Worm (Caenorhabditis elegans) whole organism, L4 larva: ENCODE measurements around the gene moc-6.
"Not testable (repeated sequence)": the region's sequence is repeated elsewhere in the genome, so short reads cannot be mapped to it uniquely, and the experiment has no call there.

Experiments used
- D1046.2 ChIP-seq: fragments of 200-800 bp; sonication (Bioruptor generic); IDR thresholded peaks from 2 replicates; pipeline ENCODE4 v1.3.6; 2022; ENCODE audit warnings: missing genetic modification characterization, missing compliant biosample characterization
- F49E8.2 ChIP-seq: sonication (generic microtip); optimal IDR thresholded peaks from 2 replicates; lab custom pipeline; 2016; ENCODE audit warnings: missing compliant biosample characterization, mild to moderate bottlenecking, missing genetic modification characterization, borderline replicate concordance
- attf-4 ChIP-seq: sonication (generic microtip); optimal IDR thresholded peaks from 3 replicates; lab custom pipeline; 2017; ENCODE audit warnings: missing biosample characterization, missing genetic modification characterization
- fos-1 ChIP-seq: fragments of 150-350 bp; optimal IDR thresholded peaks from 2 replicates; lab custom pipeline; 2014; ENCODE audit warnings: missing biosample characterization, missing genetic modification characterization
- lin-1 ChIP-seq: fragments of 200-800 bp; sonication (Bioruptor generic); IDR thresholded peaks from 2 replicates; pipeline ENCODE4 v1.3.6; 2022; ENCODE audit warnings: missing genetic modification reagents, missing genetic modification characterization, missing compliant biosample characterization
- mdl-1 ChIP-seq, 2 experiments: fragments of 150-350 bp in 1 of 2; sonication (generic microtip) in 1 of 2; optimal IDR thresholded peaks; 2 replicates each; lab custom pipeline; 2014 to 2017; ENCODE audit warnings: missing biosample characterization in 2 of 2, missing genetic modification characterization in 2 of 2
- nhr-10 ChIP-seq: fragments of 150-350 bp; optimal IDR thresholded peaks from 2 replicates; lab custom pipeline; 2014; ENCODE audit warnings: missing biosample characterization, missing genetic modification characterization
- nhr-25 ChIP-seq: sonication (generic microtip); optimal IDR thresholded peaks from 2 replicates; lab custom pipeline; 2017; ENCODE audit warnings: missing genetic modification characterization, mild to moderate bottlenecking, missing compliant biosample characterization, antibody characterized with exemption, moderate library complexity, borderline replicate concordance; ENCODE audit not compliant: insufficient read depth
- nhr-48 ChIP-seq: sonication (generic microtip); optimal IDR thresholded peaks from 2 replicates; lab custom pipeline; 2016; ENCODE audit warnings: mild to moderate bottlenecking, missing genetic modification characterization, missing compliant biosample characterization
- pha-4 ChIP-seq, 2 experiments: fragments of 150-350 bp in 1 of 2; fragments of 200-800 bp in 1 of 2; sonication (Bioruptor generic) in 1 of 2; IDR thresholded peaks in 1 of 2; optimal IDR thresholded peaks in 1 of 2; 2 replicates each; pipeline versions ENCODE4 v1.3.6 to Lab custom; 2014 to 2022; ENCODE audit warnings: missing genetic modification characterization in 2 of 2, missing genetic modification reagents in 2 of 2, missing biosample characterization in 1 of 2, missing compliant biosample characterization in 1 of 2
- set-16 ChIP-seq: fragments of 200-800 bp; sonication (Bioruptor generic); IDR thresholded peaks from 2 replicates; pipeline ENCODE4 v1.3.6; 2022; ENCODE audit warnings: missing genetic modification reagents, missing genetic modification characterization, missing compliant biosample characterization
- spr-3 ChIP-seq: fragments of 200-800 bp; sonication (Bioruptor generic); optimal IDR thresholded peaks from 2 replicates; lab custom pipeline; 2018; ENCODE audit warnings: mild to moderate bottlenecking, missing genetic modification characterization, missing compliant biosample characterization
- ztf-7 ChIP-seq: fragments of 150-350 bp; optimal IDR thresholded peaks from 2 replicates; lab custom pipeline; 2014; ENCODE audit warnings: missing biosample characterization, missing genetic modification characterization

DNA sequence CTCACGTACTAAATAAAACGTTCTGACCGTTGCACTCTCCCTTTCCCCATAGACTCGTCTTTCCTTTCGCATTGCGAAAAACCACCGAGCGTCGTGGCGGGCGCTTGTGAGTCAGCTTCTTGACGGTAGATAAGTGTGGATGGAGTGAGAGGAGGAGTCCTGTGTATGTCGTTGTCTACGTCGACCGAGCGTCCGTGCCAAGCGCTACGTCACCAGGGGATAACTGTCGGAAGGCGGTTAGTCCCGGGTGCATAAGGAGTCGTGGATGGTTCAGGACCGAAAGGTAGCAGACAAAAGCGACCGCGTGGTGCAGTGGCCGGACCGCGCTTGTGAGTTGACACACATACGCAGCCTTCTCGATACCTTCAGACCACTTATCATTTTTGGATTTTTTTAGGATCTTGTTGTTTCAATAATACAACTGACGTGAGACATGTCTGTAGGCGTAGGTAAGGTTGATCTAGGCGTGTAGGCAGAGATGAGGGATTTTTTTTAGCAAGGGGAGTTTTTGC is 15.4 kb downstream of the moc-6 start:
- TF ChIP-seq set-16 (GFP tag; lab: Robert Waterston, UW) (peak; percentile 85), nhr-48 (tag; lab: Kevin White, UChicago) (peak; percentile 77), pha-4 (GFP tag; IDR thresholded peaks at IDR 0.05; lab: Robert Waterston, UW) (peak; percentile 82), mdl-1 (tag; optimal IDR thresholded peaks at IDR 0.05; lab: Kevin White, UChicago) (peak in 1 of 2 experiments; percentile 40), F49E8.2 (peak; percentile 55), lin-1 (GFP tag; lab: Robert Waterston, UW) (peak; percentile 73), D1046.2 (GFP tag; lab: Robert Waterston, UW) (0 out of 2 replicates have a peak, but pooled peaks have one; percentile 49), spr-3 (peak; percentile 76)
- not testable (repeated sequence) for TF ChIP-seq pha-4 (tag; optimal IDR thresholded peaks at IDR 0.05; lab: Kevin White, UChicago); attf-4 (tag; lab: Kevin White, UChicago); ztf-7 (tag; lab: Kevin White, UChicago); nhr-25 (tag; lab: Kevin White, UChicago); fos-1 (tag; lab: Kevin White, UChicago); nhr-10 (tag; lab: Kevin White, UChicago)
